Fruit fly (Drosophila melanogaster) whole organism, prepupa: ENCODE measurements around the gene CG11760.

Experiments used
- Blimp-1 ChIP-seq: fragments of 200-800 bp; sonication (Bioruptor generic); optimal IDR thresholded peaks from 3 replicates; lab custom pipeline; 2017; ENCODE audit warnings: missing biosample characterization, missing genetic modification characterization, mild to moderate bottlenecking, moderate library complexity, missing genetic modification reagents
- CG10631 ChIP-seq: fragments of 200-800 bp; sonication (Bioruptor generic); optimal IDR thresholded peaks from 2 replicates; lab custom pipeline; 2016; ENCODE audit warnings: missing biosample characterization, missing genetic modification characterization
- CG11762 ChIP-seq: fragments of 200-800 bp; sonication (Bioruptor generic); optimal IDR thresholded peaks from 3 replicates; lab custom pipeline; 2016; ENCODE audit warnings: missing biosample characterization, missing genetic modification characterization; ENCODE audit not compliant: insufficient read depth
- CG3032 ChIP-seq: fragments of 200-800 bp; optimal IDR thresholded peaks from 2 replicates; lab custom pipeline; 2019; ENCODE audit warnings: missing biosample characterization, mild to moderate bottlenecking, missing genetic modification characterization, moderate library complexity
- CG31627 ChIP-seq: fragments of 200-800 bp; sonication (Bioruptor generic); optimal IDR thresholded peaks from 3 replicates; lab custom pipeline; 2016; ENCODE audit warnings: missing biosample characterization, missing genetic modification characterization
- CG32006 ChIP-seq: fragments of 200-800 bp; sonication (Bioruptor generic); optimal IDR thresholded peaks from 3 replicates; lab custom pipeline; 2017; ENCODE audit warnings: missing biosample characterization, mild to moderate bottlenecking, missing genetic modification characterization
- CG34406 ChIP-seq: fragments of 200-800 bp; sonication (Bioruptor generic); optimal IDR thresholded peaks from 3 replicates; lab custom pipeline; 2016; ENCODE audit warnings: missing biosample characterization, missing genetic modification characterization
- CG3919 ChIP-seq: fragments of 200-800 bp; sonication (Bioruptor generic); optimal IDR thresholded peaks from 3 replicates; lab custom pipeline; 2016; ENCODE audit warnings: missing biosample characterization, missing genetic modification characterization
- CG4318 ChIP-seq: fragments of 200-800 bp; sonication (Bioruptor generic); optimal IDR thresholded peaks from 3 replicates; lab custom pipeline; 2017; ENCODE audit warnings: missing biosample characterization, mild to moderate bottlenecking, missing genetic modification characterization
- CG6276 ChIP-seq: fragments of 200-800 bp; sonication (Bioruptor generic); optimal IDR thresholded peaks from 2 replicates; lab custom pipeline; 2017; ENCODE audit warnings: missing biosample characterization, mild to moderate bottlenecking, missing genetic modification characterization
- CG6792 ChIP-seq: fragments of 200-800 bp; sonication (Bioruptor generic); optimal IDR thresholded peaks from 3 replicates; lab custom pipeline; 2016; ENCODE audit warnings: missing biosample characterization, missing genetic modification characterization
- CG8319 ChIP-seq: fragments of 200-800 bp; sonication (Bioruptor generic); optimal IDR thresholded peaks from 3 replicates; lab custom pipeline; 2016; ENCODE audit warnings: missing biosample characterization, missing genetic modification characterization
- CG8632 ChIP-seq: fragments of 200-800 bp; sonication (Bioruptor generic); optimal IDR thresholded peaks from 3 replicates; lab custom pipeline; 2016; ENCODE audit warnings: missing biosample characterization, missing genetic modification characterization
- CG9139 ChIP-seq: fragments of 200-800 bp; sonication (Bioruptor generic); optimal IDR thresholded peaks from 3 replicates; lab custom pipeline; 2017; ENCODE audit warnings: missing biosample characterization, mild to moderate bottlenecking, missing genetic modification characterization
- Eip75B ChIP-seq: fragments of 200-800 bp; sonication (Bioruptor generic); optimal IDR thresholded peaks from 3 replicates; lab custom pipeline; 2016; ENCODE audit warnings: missing biosample characterization, missing genetic modification characterization
- Eip78C ChIP-seq: fragments of 200-800 bp; sonication (Bioruptor generic); peaks from one replicate; lab custom pipeline; 2016; ENCODE audit warnings: missing biosample characterization, missing genetic modification characterization
- Ets96B ChIP-seq: fragments of 200-800 bp; optimal IDR thresholded peaks from 2 replicates; lab custom pipeline; 2019; ENCODE audit warnings: missing biosample characterization, mild to moderate bottlenecking, missing genetic modification characterization, moderate library complexity
- Gug ChIP-seq: fragments of 200-800 bp; sonication (Bioruptor generic); IDR thresholded peaks from 2 replicates; pipeline ENCODE4 v1.3.6; 2022; ENCODE audit warnings: missing biosample characterization, missing genetic modification characterization
- Hr38 ChIP-seq: sonication (Bioruptor generic); optimal IDR thresholded peaks from 2 replicates; lab custom pipeline; 2016; ENCODE audit warnings: missing biosample characterization, missing genetic modification characterization
- Lpt ChIP-seq: fragments of 200-800 bp; sonication (Bioruptor generic); optimal IDR thresholded peaks from 3 replicates; lab custom pipeline; 2016; ENCODE audit warnings: missing biosample characterization, missing genetic modification characterization
- Met ChIP-seq: fragments of 200-800 bp; sonication (Bioruptor generic); optimal IDR thresholded peaks from 3 replicates; lab custom pipeline; 2016; ENCODE audit warnings: missing biosample characterization, missing genetic modification characterization
- OdsH ChIP-seq: fragments of 200-800 bp; sonication (Bioruptor generic); optimal IDR thresholded peaks from 3 replicates; lab custom pipeline; 2016; ENCODE audit warnings: missing biosample characterization, missing genetic modification characterization
- Smox ChIP-seq: fragments of 200-800 bp; sonication (Bioruptor generic); optimal IDR thresholded peaks from 3 replicates; lab custom pipeline; 2016; ENCODE audit warnings: missing biosample characterization, missing genetic modification characterization
- Sox102F ChIP-seq: fragments of 200-800 bp; sonication (Bioruptor generic); optimal IDR thresholded peaks from 2 replicates; lab custom pipeline; 2016; ENCODE audit warnings: missing biosample characterization, mild to moderate bottlenecking, missing genetic modification characterization
- Sox14 ChIP-seq: fragments of 200-800 bp; sonication (Bioruptor generic); optimal IDR thresholded peaks from 3 replicates; lab custom pipeline; 2016; ENCODE audit warnings: missing biosample characterization, missing genetic modification characterization
- Sox15 ChIP-seq: fragments of 200-800 bp; sonication (Bioruptor generic); optimal IDR thresholded peaks from 3 replicates; lab custom pipeline; 2016; ENCODE audit warnings: missing biosample characterization, missing genetic modification characterization
- achi ChIP-seq: fragments of 200-800 bp; sonication (Bioruptor generic); optimal IDR thresholded peaks from 3 replicates; lab custom pipeline; 2016; ENCODE audit warnings: missing biosample characterization, missing genetic modification characterization
- fkh ChIP-seq: fragments of 200-800 bp; sonication (Bioruptor generic); optimal IDR thresholded peaks from 3 replicates; lab custom pipeline; 2017; ENCODE audit warnings: missing biosample characterization, mild to moderate bottlenecking, missing genetic modification characterization, moderate library complexity
- lz ChIP-seq: fragments of 200-800 bp; sonication (Bioruptor generic); optimal IDR thresholded peaks from 3 replicates; lab custom pipeline; 2016; ENCODE audit warnings: missing biosample characterization, missing genetic modification characterization
- salr ChIP-seq, 2 experiments: fragments of 200-800 bp; sonication (Bioruptor generic); optimal IDR thresholded peaks; 3 replicates each; lab custom pipeline; 2016 to 2018; ENCODE audit warnings: missing biosample characterization in 2 of 2, missing genetic modification characterization in 2 of 2, mild to moderate bottlenecking in 1 of 2
- ss ChIP-seq, 2 experiments: fragments of 200-800 bp; sonication (Bioruptor generic); optimal IDR thresholded peaks; 2 replicates in 1 of 2; 3 replicates in 1 of 2; lab custom pipeline; 2017 to 2018; ENCODE audit warnings: mild to moderate bottlenecking in 2 of 2, missing biosample characterization in 2 of 2, missing genetic modification characterization in 2 of 2, moderate library complexity in 1 of 2
- vri ChIP-seq: fragments of 200-800 bp; sonication (Bioruptor generic); optimal IDR thresholded peaks from 3 replicates; lab custom pipeline; 2016; ENCODE audit warnings: missing biosample characterization, mild to moderate bottlenecking, missing genetic modification characterization

CG11760 gene

dm6 chr3R:8747871-8748775, 29.1 kb downstream of the CG11760 start (continued):
- TF ChIP-seq CG4318, result peak; percentile 67
- peak; percentile 88 for TF ChIP-seq Smox (GFP tag; lab: Kevin White, UChicago)
- TF ChIP-seq CG8632, result peak; percentile 84
- peak; percentile 66 for TF ChIP-seq Blimp-1 (GFP tag; lab: Kevin White, UChicago)
- TF ChIP-seq CG6792 (GFP tag; lab: Kevin White, UChicago), result peak; percentile 77
- peak; percentile 75 for TF ChIP-seq Sox14 (GFP tag; lab: Kevin White, UChicago)
- TF ChIP-seq CG31627 (GFP tag; lab: Kevin White, UChicago), result peak; percentile 79
- peak; percentile 35 for TF ChIP-seq CG9139 (GFP tag; lab: Kevin White, UChicago)
- TF ChIP-seq Eip78C (GFP tag; lab: Kevin White, UChicago), result peak; percentile 96
- peak; percentile 74 for TF ChIP-seq achi (GFP tag; lab: Kevin White, UChicago)
- peak; percentile 72 for TF ChIP-seq CG10631 (GFP tag; lab: Kevin White, UChicago)

DNA sequence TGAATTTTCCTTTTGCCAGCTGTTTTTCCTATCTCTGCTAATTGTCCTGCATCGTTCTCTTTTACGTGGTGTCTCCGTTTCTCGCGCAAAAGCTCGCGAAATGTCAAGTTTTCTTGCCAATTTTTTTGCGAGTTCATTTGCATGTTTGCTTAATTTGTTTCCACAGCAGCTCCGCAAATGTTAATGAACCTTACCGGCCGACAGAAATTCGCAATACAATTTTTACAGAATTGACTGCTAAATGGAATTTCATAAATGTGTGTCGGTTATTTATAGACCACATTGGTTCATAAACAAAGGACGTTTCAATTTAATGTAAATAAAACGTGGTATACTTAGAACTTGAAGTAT, 29.8 kb downstream of the CG11760 start:
- no peak for TF ChIP-seq Lpt (GFP tag; lab: Kevin White, UChicago)

dm6 chr3R:8767998-8768397, 49.0 kb downstream of the CG11760 start, which contains the start of the genes CG34135 and CG11768:
TSS of gene CG34135 (minus strand) at chr3R:8768191.
TSS of gene CG11768 (minus strand) at chr3R:8768200.
- no peak for TF ChIP-seq OdsH (GFP tag; lab: Kevin White, UChicago)
- no peak for TF ChIP-seq CG34406
- TF ChIP-seq Sox15, result no peak
- no peak for TF ChIP-seq CG11762 (GFP tag; lab: Kevin White, UChicago)
- TF ChIP-seq ss (GFP tag; optimal IDR thresholded peaks at IDR 0.05; lab: Kevin White, UChicago), result no peak
- TF ChIP-seq Lpt (GFP tag; lab: Kevin White, UChicago), result no peak
- TF ChIP-seq Blimp-1 (GFP tag; lab: Kevin White, UChicago), result no peak
- TF ChIP-seq CG3919 (GFP tag; lab: Kevin White, UChicago), result no peak
- no peak for TF ChIP-seq Gug (GFP tag; lab: Robert Waterston, UW)
- no peak for TF ChIP-seq achi (GFP tag; lab: Kevin White, UChicago)
- TF ChIP-seq vri, result no peak
- no peak for TF ChIP-seq Ets96B (tag; lab: Kevin White, UChicago)
- no peak for TF ChIP-seq CG10631 (GFP tag; lab: Kevin White, UChicago)
- TF ChIP-seq CG3032 (tag; lab: Kevin White, UChicago), result no peak
- TF ChIP-seq CG6276 (GFP tag; lab: Kevin White, UChicago), result no peak

- TF ChIP-seq Met (GFP tag; lab: Kevin White, UChicago) (no peak), CG9139 (GFP tag; lab: Kevin White, UChicago) (no peak), achi (GFP tag; lab: Kevin White, UChicago) (no peak), CG34406 (no peak), Eip75B (GFP tag; lab: Kevin White, UChicago) (no peak), fkh (no peak), Hr38 (no peak), salr (GFP tag; optimal IDR thresholded peaks at IDR 0.05; lab: Kevin White, UChicago) (no peak), CG8319 (GFP tag; lab: Kevin White, UChicago) (no peak), CG10631 (GFP tag; lab: Kevin White, UChicago) (no peak), Lpt (GFP tag; lab: Kevin White, UChicago) (no peak), OdsH (GFP tag; lab: Kevin White, UChicago) (no peak), Sox102F (GFP tag; lab: Kevin White, UChicago) (no peak), lz (GFP tag; lab: Kevin White, UChicago) (no peak), CG31627 (GFP tag; lab: Kevin White, UChicago) (no peak), Blimp-1 (GFP tag; lab: Kevin White, UChicago) (no peak), CG32006 (GFP tag; lab: Kevin White, UChicago) (no peak), Ets96B (tag; lab: Kevin White, UChicago) (no peak), Sox15 (no peak), CG11762 (GFP tag; lab: Kevin White, UChicago) (no peak)
Observed at dm6 chr3R:8769094-8769493, 50.1 kb downstream of the CG11760 start, which contains the start of gene CG8236. TSS of gene CG8236 (plus strand) at chr3R:8769394.
